Worm (Caenorhabditis elegans) whole organism, L4 larva: Measurements from ENCODE around the gene bpnt-1.

Source experiments
- D1046.2 ChIP-seq: fragments of 200-800 bp; sonication (Bioruptor generic); IDR thresholded peaks from 2 replicates; pipeline ENCODE4 v1.3.6; 2022; ENCODE audit warnings: missing genetic modification characterization, missing compliant biosample characterization
- F10B5.3 ChIP-seq: sonication (generic microtip); optimal IDR thresholded peaks from 2 replicates; lab custom pipeline; 2016; ENCODE audit warnings: mild to moderate bottlenecking, missing genetic modification characterization, missing compliant biosample characterization
- F26F4.8 ChIP-seq: fragments of 200-800 bp; sonication (Bioruptor generic); conservative IDR thresholded peaks from 2 replicates; pipeline ENCODE4 v1.3.6; 2022; ENCODE audit warnings: missing genetic modification characterization, missing compliant biosample characterization
- F37D6.2 ChIP-seq: sonication (generic microtip); optimal IDR thresholded peaks from 2 replicates; lab custom pipeline; 2016; ENCODE audit warnings: mild to moderate bottlenecking, missing genetic modification characterization, missing compliant biosample characterization
- F49E8.2 ChIP-seq: sonication (generic microtip); optimal IDR thresholded peaks from 2 replicates; lab custom pipeline; 2016; ENCODE audit warnings: missing compliant biosample characterization, mild to moderate bottlenecking, missing genetic modification characterization, borderline replicate concordance
- R02D3.7 ChIP-seq: fragments of 150-350 bp; sonication (generic microtip); optimal IDR thresholded peaks from 3 replicates; lab custom pipeline; 2014; ENCODE audit warnings: missing biosample characterization, missing genetic modification characterization
- T26A8.4 ChIP-seq: fragments of 200-800 bp; sonication (Bioruptor generic); IDR thresholded peaks from 2 replicates; pipeline ENCODE4 v1.3.6; 2022; ENCODE audit warnings: missing genetic modification characterization, missing compliant biosample characterization
- Y75B8A.6 ChIP-seq: fragments of 200-800 bp; sonication (Bioruptor generic); IDR thresholded peaks from 2 replicates; pipeline ENCODE4 v1.3.6; 2022; ENCODE audit warnings: missing genetic modification reagents, missing genetic modification characterization, missing compliant biosample characterization
- ZK546.5 ChIP-seq, 2 experiments: sonication (generic microtip); optimal IDR thresholded peaks; 2 replicates each; lab custom pipeline; 2017; ENCODE audit warnings: missing biosample characterization in 2 of 2, missing genetic modification characterization in 2 of 2
- aha-1 ChIP-seq: fragments of 150-350 bp; peaks from one replicate; lab custom pipeline; 2014; ENCODE audit warnings: missing biosample characterization, missing genetic modification characterization
- attf-4 ChIP-seq: sonication (generic microtip); optimal IDR thresholded peaks from 3 replicates; lab custom pipeline; 2017; ENCODE audit warnings: missing biosample characterization, missing genetic modification characterization
- ceh-20 ChIP-seq: fragments of 200-800 bp; sonication (Bioruptor generic); IDR thresholded peaks from 2 replicates; pipeline ENCODE4 v1.3.6; 2022; ENCODE audit warnings: missing genetic modification reagents, missing genetic modification characterization, missing compliant biosample characterization
- ceh-32 ChIP-seq: sonication (generic microtip); optimal IDR thresholded peaks from 2 replicates; lab custom pipeline; 2016; ENCODE audit warnings: mild to moderate bottlenecking, missing genetic modification characterization, missing compliant biosample characterization; ENCODE audit not compliant: poor library complexity
- ceh-62 ChIP-seq: sonication (generic microtip); optimal IDR thresholded peaks from 2 replicates; lab custom pipeline; 2017; ENCODE audit warnings: missing biosample characterization, missing genetic modification characterization
- ceh-82 ChIP-seq: sonication (generic microtip); optimal IDR thresholded peaks from 2 replicates; lab custom pipeline; 2017; ENCODE audit warnings: missing biosample characterization, missing genetic modification characterization
- daf-16 ChIP-seq, 3 experiments: sonication (generic microtip); optimal IDR thresholded peaks; 2 replicates each; lab custom pipeline; 2016 to 2017; ENCODE audit warnings: missing genetic modification characterization in 3 of 3, missing genetic modification reagents in 3 of 3, mild to moderate bottlenecking in 2 of 3, missing compliant biosample characterization in 2 of 3, missing biosample characterization in 1 of 3, moderate library complexity in 1 of 3
- daf-8 ChIP-seq: fragments of 200-800 bp; sonication (Bioruptor generic); IDR thresholded peaks from 2 replicates; pipeline ENCODE4 v1.3.6; 2022; ENCODE audit warnings: missing genetic modification characterization, missing compliant biosample characterization
- dmd-9 ChIP-seq: fragments of 200-800 bp; sonication (Bioruptor generic); IDR thresholded peaks from 2 replicates; pipeline ENCODE4 v1.3.6; 2022; ENCODE audit warnings: missing genetic modification reagents, missing genetic modification characterization, missing compliant biosample characterization
- dpl-1 ChIP-seq: fragments of 150-350 bp; optimal IDR thresholded peaks from 2 replicates; lab custom pipeline; 2014; ENCODE audit warnings: missing biosample characterization, missing genetic modification reagents, missing genetic modification characterization
- duxl-1 ChIP-seq: sonication (generic microtip); optimal IDR thresholded peaks from 2 replicates; lab custom pipeline; 2016; ENCODE audit warnings: mild to moderate bottlenecking, missing genetic modification characterization, moderate library complexity, missing compliant biosample characterization; ENCODE audit not compliant: poor library complexity
- gei-8 ChIP-seq: fragments of 200-800 bp; sonication (Bioruptor generic); optimal IDR thresholded peaks from 2 replicates; lab custom pipeline; 2018; ENCODE audit warnings: mild to moderate bottlenecking, missing genetic modification characterization, missing compliant biosample characterization
- hlh-11 ChIP-seq: fragments of 200-800 bp; sonication (Bioruptor generic); optimal IDR thresholded peaks from 2 replicates; lab custom pipeline; 2018; ENCODE audit warnings: mild to moderate bottlenecking, missing genetic modification characterization, missing compliant biosample characterization
- hlh-30 ChIP-seq: sonication (generic microtip); optimal IDR thresholded peaks from 2 replicates; lab custom pipeline; 2017; ENCODE audit warnings: antibody characterized with exemption, mild to moderate bottlenecking, missing genetic modification characterization, missing compliant biosample characterization; ENCODE audit not compliant: insufficient read depth
- hmg-1.1 ChIP-seq: fragments of 200-800 bp; sonication (Bioruptor generic); IDR thresholded peaks from 2 replicates; pipeline ENCODE4 v1.3.6; 2022; ENCODE audit warnings: missing genetic modification reagents, missing genetic modification characterization, missing compliant biosample characterization
- jun-1 ChIP-seq: fragments of 150-350 bp; optimal IDR thresholded peaks from 2 replicates; lab custom pipeline; 2014; ENCODE audit warnings: missing biosample characterization, missing genetic modification reagents, missing genetic modification characterization
- lir-3 ChIP-seq: sonication (generic microtip); optimal IDR thresholded peaks from 2 replicates; lab custom pipeline; 2016; ENCODE audit warnings: mild to moderate bottlenecking, missing genetic modification characterization, missing compliant biosample characterization
- mxl-2 ChIP-seq: fragments of 200-800 bp; sonication (Bioruptor generic); conservative IDR thresholded peaks from 2 replicates; pipeline ENCODE4 v1.3.6; 2022; ENCODE audit warnings: missing genetic modification reagents, missing genetic modification characterization, missing compliant biosample characterization
- mxl-3 ChIP-seq: fragments of 200-800 bp; sonication (Bioruptor generic); optimal IDR thresholded peaks from 2 replicates; lab custom pipeline; 2018; ENCODE audit warnings: mild to moderate bottlenecking, missing genetic modification characterization, missing compliant biosample characterization
- nhr-111 ChIP-seq: fragments of 200-800 bp; sonication (Bioruptor generic); optimal IDR thresholded peaks from 2 replicates; lab custom pipeline; 2018; ENCODE audit warnings: mild to moderate bottlenecking, missing genetic modification characterization, missing compliant biosample characterization
- nhr-41 ChIP-seq: fragments of 200-800 bp; sonication (Bioruptor generic); IDR thresholded peaks from 2 replicates; pipeline ENCODE4 v1.3.6; 2022; ENCODE audit warnings: missing genetic modification reagents, missing genetic modification characterization, missing compliant biosample characterization
- nhr-42 ChIP-seq: fragments of 200-800 bp; sonication (Bioruptor generic); IDR thresholded peaks from 2 replicates; pipeline ENCODE4 v1.3.6; 2022; ENCODE audit warnings: missing genetic modification characterization, missing compliant biosample characterization
- nhr-76 ChIP-seq: fragments of 150-350 bp; optimal IDR thresholded peaks from 2 replicates; lab custom pipeline; 2014; ENCODE audit warnings: missing biosample characterization, missing genetic modification characterization
- nhr-77 ChIP-seq: fragments of 150-350 bp; optimal IDR thresholded peaks from 2 replicates; lab custom pipeline; 2014; ENCODE audit warnings: missing biosample characterization, missing genetic modification characterization
- php-3 ChIP-seq: fragments of 200-800 bp; sonication (Bioruptor generic); IDR thresholded peaks from 2 replicates; pipeline ENCODE4 v1.3.6; 2022; ENCODE audit warnings: missing genetic modification reagents, missing genetic modification characterization, missing compliant biosample characterization
- set-16 ChIP-seq: fragments of 200-800 bp; sonication (Bioruptor generic); IDR thresholded peaks from 2 replicates; pipeline ENCODE4 v1.3.6; 2022; ENCODE audit warnings: missing genetic modification reagents, missing genetic modification characterization, missing compliant biosample characterization
- snpc-1.2 ChIP-seq: fragments of 200-800 bp; sonication (Bioruptor generic); IDR thresholded peaks from 2 replicates; pipeline ENCODE4 v1.3.6; 2022; ENCODE audit warnings: missing genetic modification reagents, missing genetic modification characterization, missing compliant biosample characterization
- unc-130 ChIP-seq: sonication (generic microtip); optimal IDR thresholded peaks from 2 replicates; lab custom pipeline; 2016; ENCODE audit warnings: missing genetic modification reagents, missing genetic modification characterization, missing compliant biosample characterization
- unc-62 ChIP-seq, 3 experiments: fragments of 150-350 bp in 1 of 3; sonication (generic microtip); optimal IDR thresholded peaks in 2 of 3; peaks in 1 of 3; 1 replicate in 1 of 3; 2 replicates in 2 of 3; lab custom pipeline; 2014 to 2017; ENCODE audit warnings: missing biosample characterization in 3 of 3, missing genetic modification characterization in 3 of 3, missing genetic modification reagents in 3 of 3, missing genotype in 1 of 3
- zfp-2 ChIP-seq: sonication (generic microtip); optimal IDR thresholded peaks from 2 replicates; lab custom pipeline; 2016; ENCODE audit warnings: mild to moderate bottlenecking, missing genetic modification characterization, missing compliant biosample characterization
- zip-2 ChIP-seq: fragments of 150-350 bp; optimal IDR thresholded peaks from 2 replicates; lab custom pipeline; 2014; ENCODE audit warnings: missing biosample characterization, missing genetic modification characterization
- ztf-11 ChIP-seq: fragments of 150-350 bp; optimal IDR thresholded peaks from 2 replicates; lab custom pipeline; 2014; ENCODE audit warnings: missing biosample characterization, missing genetic modification characterization
- ztf-7 ChIP-seq: fragments of 150-350 bp; optimal IDR thresholded peaks from 2 replicates; lab custom pipeline; 2014; ENCODE audit warnings: missing biosample characterization, missing genetic modification characterization

bpnt-1 gene

ce11 chrII:4441278-4441677, 21.2 kb downstream of the bpnt-1 start:
- TF ChIP-seq ceh-82 (tag; lab: Kevin White, UChicago) (no peak), hlh-11 (tag; lab: Kevin White, UChicago) (no peak), nhr-76 (no peak), lir-3 (tag; lab: Kevin White, UChicago) (no peak)

ce11 chrII:4444811-4445210, 24.8 kb downstream of the bpnt-1 start:
- TF ChIP-seq aha-1 (tag; lab: Kevin White, UChicago) (peak; percentile 93), Y75B8A.6 (GFP tag; lab: Robert Waterston, UW) (no peak), D1046.2 (GFP tag; lab: Robert Waterston, UW) (no peak), ceh-32 (tag; lab: Kevin White, UChicago) (no peak), zip-2 (no peak), gei-8 (GFP tag; lab: Kevin White, UChicago) (no peak), unc-62 (GFP tag; optimal IDR thresholded peaks at IDR 0.05 in 1 of 2; lab: Kevin White, UChicago) (peak in 1 of 2 experiments; percentile 74), unc-62 (tag; optimal IDR thresholded peaks at IDR 0.05; lab: Kevin White, UChicago) (no peak)

- no peak for TF ChIP-seq nhr-77 (tag; lab: Kevin White, UChicago)
- TF ChIP-seq hlh-30 (tag; lab: Kevin White, UChicago): no peak
- TF ChIP-seq unc-130 (GFP tag; lab: Kevin White, UChicago): no peak
- TF ChIP-seq mxl-3: no peak
- no peak for TF ChIP-seq duxl-1
Observed at ce11 chrII:4453051-4453450, 33.0 kb downstream of the bpnt-1 start, which contains the start of gene twk-2. Gene twk-2, minus strand, starts transcription at chrII:4453151.

- TF ChIP-seq set-16 (0 out of 2 replicates have a peak, but pooled peaks have one; percentile 20), dpl-1 (GFP tag; lab: Kevin White, UChicago) (peak; percentile 16), ztf-11 (tag; lab: Kevin White, UChicago) (no peak)
Observed at ce11 chrII:4453453-4453852, 33.4 kb downstream of the bpnt-1 start.

- TF ChIP-seq ZK546.5 (tag; optimal IDR thresholded peaks at IDR 0.05; lab: Kevin White, UChicago) (no peak), snpc-1.2 (no peak), zfp-2 (tag; lab: Kevin White, UChicago) (no peak), F37D6.2 (tag; lab: Kevin White, UChicago) (no peak)
- TF ChIP-seq, all 104 proteins: peak for 0
Observed at ce11 chrII:4454823-4455222, 34.8 kb downstream of the bpnt-1 start.

ce11 chrII:4456024-4456423, 36.0 kb downstream of the bpnt-1 start:
- TF ChIP-seq dmd-9 (GFP tag; lab: Robert Waterston, UW) (no peak), daf-8 (no peak), F49E8.2 (tag; lab: Kevin White, UChicago) (no peak), php-3 (GFP tag; lab: Robert Waterston, UW) (no peak), nhr-42 (GFP tag; lab: Robert Waterston, UW) (no peak), jun-1 (tag; lab: Kevin White, UChicago) (no peak), gei-8 (GFP tag; lab: Kevin White, UChicago) (no peak), T26A8.4 (GFP tag; lab: Robert Waterston, UW) (no peak), R02D3.7 (no peak), aha-1 (tag; lab: Kevin White, UChicago) (peak; percentile 84), ceh-32 (tag; lab: Kevin White, UChicago) (no peak), daf-16 (GFP tag; optimal IDR thresholded peaks at IDR 0.05; lab: Kevin White, UChicago) (no peak), daf-16 (tag; optimal IDR thresholded peaks at IDR 0.05; lab: Kevin White, UChicago) (no peak), nhr-111 (no peak), F26F4.8 (GFP tag; lab: Robert Waterston, UW) (no peak), hmg-1.1 (GFP tag; lab: Robert Waterston, UW) (peak; percentile 86), ztf-7 (tag; lab: Kevin White, UChicago) (no peak), F10B5.3 (tag; lab: Kevin White, UChicago) (no peak), nhr-41 (GFP tag; lab: Robert Waterston, UW) (no peak), D1046.2 (GFP tag; lab: Robert Waterston, UW) (no peak), mxl-2 (no peak), F37D6.2 (tag; lab: Kevin White, UChicago) (no peak), attf-4 (no peak), ceh-62 (tag; lab: Kevin White, UChicago) (no peak), ceh-20 (GFP tag; lab: Robert Waterston, UW) (no peak)
